Worm (Caenorhabditis elegans) whole organism, L1 larva: ENCODE measurements around the gene ubh-4.

Source experiments
- C04F5.9 ChIP-seq: sonication (generic microtip); optimal IDR thresholded peaks from 2 replicates; lab custom pipeline; 2016; ENCODE audit warnings: missing genetic modification characterization, missing compliant biosample characterization
- C16A3.4 ChIP-seq: fragments of 150-350 bp; optimal IDR thresholded peaks from 2 replicates; lab custom pipeline; 2014; ENCODE audit warnings: missing biosample characterization, missing genetic modification characterization
- blmp-1 ChIP-seq: fragments of 150-350 bp; optimal IDR thresholded peaks from 2 replicates; lab custom pipeline; 2014; ENCODE audit warnings: missing biosample characterization, missing genetic modification characterization
- ceh-63 ChIP-seq: fragments of 200-800 bp; sonication (Bioruptor generic); optimal IDR thresholded peaks from 2 replicates; lab custom pipeline; 2018; ENCODE audit warnings: mild to moderate bottlenecking, missing genetic modification characterization, missing compliant biosample characterization
- ceh-88 ChIP-seq: fragments of 200-800 bp; sonication (Bioruptor generic); IDR thresholded peaks from 2 replicates; pipeline ENCODE4 v1.3.6; 2022; ENCODE audit warnings: missing genetic modification characterization, missing compliant biosample characterization
- dsc-1 ChIP-seq: sonication (generic microtip); optimal IDR thresholded peaks from 2 replicates; lab custom pipeline; 2016; ENCODE audit warnings: mild to moderate bottlenecking, missing genetic modification characterization, missing compliant biosample characterization
- efl-1 ChIP-seq, 4 experiments: fragments of 150-350 bp; optimal IDR thresholded peaks in 3 of 4; peaks in 1 of 4; 1 replicate in 1 of 4; 2 replicates in 3 of 4; lab custom pipeline; 2014; ENCODE audit warnings: missing biosample characterization in 2 of 4, missing genetic modification characterization in 2 of 4, missing genetic modification reagents in 2 of 4
- efl-3 ChIP-seq: fragments of 200-800 bp; sonication (Bioruptor generic); optimal IDR thresholded peaks from 2 replicates; lab custom pipeline; 2018; ENCODE audit warnings: mild to moderate bottlenecking, missing genetic modification characterization, missing compliant biosample characterization
- egl-13 ChIP-seq: sonication (generic microtip); optimal IDR thresholded peaks from 2 replicates; lab custom pipeline; 2016; ENCODE audit warnings: missing genotype, missing genetic modification reagents, missing genetic modification characterization, missing compliant biosample characterization
- egl-27 ChIP-seq, 2 experiments: fragments of 150-350 bp in 1 of 2; sonication (generic microtip); optimal IDR thresholded peaks; 3 replicates each; lab custom pipeline; 2017 to 2018; ENCODE audit warnings: missing biosample characterization in 2 of 2, missing genetic modification characterization in 2 of 2, missing genetic modification reagents in 2 of 2
- elt-2 ChIP-seq: sonication (generic microtip); optimal IDR thresholded peaks from 2 replicates; lab custom pipeline; 2016; ENCODE audit warnings: missing genetic modification characterization, mild to moderate bottlenecking, inconsistent platforms, missing compliant biosample characterization, missing genetic modification reagents
- elt-3 ChIP-seq, 6 experiments: fragments of 150-350 bp in 1 of 6; sonication (generic microtip); optimal IDR thresholded peaks; 2 replicates each; lab custom pipeline; 2017 to 2018; ENCODE audit warnings: missing biosample characterization in 6 of 6, missing genetic modification characterization in 6 of 6, inconsistent platforms in 1 of 6
- fkh-10 ChIP-seq: sonication (generic microtip); optimal IDR thresholded peaks from 2 replicates; lab custom pipeline; 2017; ENCODE audit warnings: missing biosample characterization, missing genetic modification reagents, missing genetic modification characterization
- fkh-4 ChIP-seq: sonication (generic microtip); optimal IDR thresholded peaks from 2 replicates; lab custom pipeline; 2016; ENCODE audit warnings: missing compliant biosample characterization, missing genetic modification characterization, borderline replicate concordance
- fkh-8 ChIP-seq: sonication (generic microtip); optimal IDR thresholded peaks from 2 replicates; lab custom pipeline; 2016; ENCODE audit warnings: mild to moderate bottlenecking, missing genetic modification characterization, missing compliant biosample characterization
- fos-1 ChIP-seq: fragments of 150-350 bp; optimal IDR thresholded peaks from 2 replicates; lab custom pipeline; 2014; ENCODE audit warnings: missing biosample characterization, missing genetic modification characterization
- irx-1 ChIP-seq: sonication (generic microtip); optimal IDR thresholded peaks from 2 replicates; lab custom pipeline; 2016; ENCODE audit warnings: missing genetic modification characterization, missing compliant biosample characterization
- jun-1 ChIP-seq: fragments of 150-350 bp; optimal IDR thresholded peaks from 2 replicates; lab custom pipeline; 2014; ENCODE audit warnings: missing biosample characterization, missing genetic modification reagents, missing genetic modification characterization
- lin-35 ChIP-seq, 2 experiments: fragments of 150-350 bp; optimal IDR thresholded peaks; 2 replicates each; lab custom pipeline; 2014; ENCODE audit warnings: missing biosample characterization in 2 of 2, missing genetic modification characterization in 2 of 2, missing genetic modification reagents in 2 of 2
- mep-1 ChIP-seq: fragments of 150-350 bp; optimal IDR thresholded peaks from 2 replicates; lab custom pipeline; 2014; ENCODE audit warnings: missing biosample characterization, missing genetic modification characterization
- nhr-11 ChIP-seq: fragments of 150-350 bp; optimal IDR thresholded peaks from 2 replicates; lab custom pipeline; 2014; ENCODE audit warnings: missing biosample characterization, missing genetic modification characterization
- nhr-19 ChIP-seq: fragments of 200-800 bp; sonication (Bioruptor generic); conservative IDR thresholded peaks from 2 replicates; pipeline ENCODE4 v1.3.6; 2022; ENCODE audit warnings: missing genetic modification characterization, missing compliant biosample characterization
- nhr-237 ChIP-seq: fragments of 150-350 bp; optimal IDR thresholded peaks from 2 replicates; lab custom pipeline; 2014; ENCODE audit warnings: missing biosample characterization, missing genetic modification characterization
- nhr-47 ChIP-seq: sonication (generic microtip); optimal IDR thresholded peaks from 2 replicates; lab custom pipeline; 2016; ENCODE audit warnings: mild to moderate bottlenecking, missing genetic modification characterization, moderate library complexity, missing compliant biosample characterization
- nhr-71 ChIP-seq: sonication (generic microtip); optimal IDR thresholded peaks from 2 replicates; lab custom pipeline; 2016; ENCODE audit warnings: mild to moderate bottlenecking, missing genetic modification characterization, moderate library complexity, missing compliant biosample characterization
- nhr-76 ChIP-seq: sonication (generic microtip); optimal IDR thresholded peaks from 2 replicates; lab custom pipeline; 2017; ENCODE audit warnings: missing biosample characterization, missing genetic modification characterization
- nhr-77 ChIP-seq: fragments of 150-350 bp; optimal IDR thresholded peaks from 2 replicates; lab custom pipeline; 2014; ENCODE audit warnings: missing biosample characterization, missing genetic modification characterization
- nhr-85 ChIP-seq: sonication (generic microtip); peaks from one replicate; lab custom pipeline; 2016; ENCODE audit warnings: missing genetic modification characterization, inconsistent platforms, missing compliant biosample characterization
- nhr-90 ChIP-seq: sonication (generic microtip); optimal IDR thresholded peaks from 2 replicates; lab custom pipeline; 2016; ENCODE audit warnings: mild to moderate bottlenecking, missing genetic modification characterization, missing compliant biosample characterization; ENCODE audit not compliant: poor library complexity
- rnt-1 ChIP-seq: sonication (generic microtip); optimal IDR thresholded peaks from 2 replicates; lab custom pipeline; 2016; ENCODE audit warnings: mild to moderate bottlenecking, missing genetic modification characterization, moderate library complexity, missing compliant biosample characterization
- skn-1 ChIP-seq: fragments of 150-350 bp; optimal IDR thresholded peaks from 2 replicates; lab custom pipeline; 2014; ENCODE audit warnings: missing biosample characterization, missing genetic modification characterization
- unc-130 ChIP-seq: fragments of 150-350 bp; optimal IDR thresholded peaks from 2 replicates; lab custom pipeline; 2017; ENCODE audit warnings: missing biosample characterization, missing genetic modification characterization, inconsistent platforms
- unc-86 ChIP-seq: sonication (generic microtip); optimal IDR thresholded peaks from 2 replicates; lab custom pipeline; 2016; ENCODE audit warnings: missing genetic modification characterization, missing compliant biosample characterization
- vab-15 ChIP-seq: sonication (generic microtip); optimal IDR thresholded peaks from 2 replicates; lab custom pipeline; 2017; ENCODE audit warnings: missing genotype, mild to moderate bottlenecking, missing genetic modification characterization, missing compliant biosample characterization
- zag-1 ChIP-seq: fragments of 150-350 bp; optimal IDR thresholded peaks from 2 replicates; lab custom pipeline; 2014; ENCODE audit warnings: missing biosample characterization, missing genetic modification characterization
- ztf-11 ChIP-seq, 2 experiments: sonication (generic microtip); optimal IDR thresholded peaks; 2 replicates each; lab custom pipeline; 2016 to 2017; ENCODE audit warnings: missing genetic modification characterization in 2 of 2, missing biosample characterization in 1 of 2, missing compliant biosample characterization in 1 of 2
- ztf-4 ChIP-seq: fragments of 150-350 bp; optimal IDR thresholded peaks from 2 replicates; lab custom pipeline; 2014; ENCODE audit warnings: missing biosample characterization, missing genetic modification characterization

ubh-4 gene

DNA sequence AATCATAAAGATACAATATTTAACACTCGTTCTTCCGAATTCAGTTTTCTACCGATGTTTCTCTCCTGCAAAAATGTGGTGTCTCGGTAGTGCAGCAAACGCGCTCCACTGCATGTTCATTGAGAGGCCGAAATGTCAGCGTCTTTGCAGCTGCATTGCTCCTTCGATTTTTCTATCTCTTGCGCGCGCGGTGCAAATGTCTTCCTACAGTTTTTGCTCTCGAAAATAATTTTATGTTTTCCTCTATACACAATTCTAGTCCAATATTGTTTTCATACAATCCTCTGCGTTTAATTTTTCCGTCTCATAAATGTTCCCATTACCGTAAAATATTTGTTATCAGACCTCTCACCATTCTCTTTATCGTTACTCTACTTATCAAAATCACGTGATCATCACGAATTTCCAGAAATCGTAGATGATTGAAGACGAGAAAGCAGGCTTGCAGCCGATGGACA is 23.0 kb upstream of the ubh-4 start, which contains the start of gene ufd-2 (continued):
- TF ChIP-seq mep-1 (tag; lab: Kevin White, UChicago), result peak; percentile 70
- no peak for TF ChIP-seq irx-1 (tag; lab: Kevin White, UChicago)
- peak; percentile 16 for TF ChIP-seq unc-130 (tag; lab: Kevin White, UChicago)
- peak; percentile 17 for TF ChIP-seq fos-1 (tag; lab: Kevin White, UChicago)
- TF ChIP-seq ztf-4, result no peak
- TF ChIP-seq blmp-1 (tag; lab: Kevin White, UChicago), result peak; percentile 55
- TF ChIP-seq nhr-77, result peak; percentile 67
- peak; percentile 77 to 81 for TF ChIP-seq efl-1 (optimal IDR thresholded peaks at IDR 0.05; lab: Kevin White, UChicago)
- TF ChIP-seq efl-1 (GFP tag; optimal IDR thresholded peaks at IDR 0.05 in 1 of 2; lab: Kevin White, UChicago), result peak; percentile 70 to 96
- peak; percentile 4 for TF ChIP-seq nhr-237 (tag; lab: Kevin White, UChicago)
- peak; percentile 86 for TF ChIP-seq rnt-1 (tag; lab: Kevin White, UChicago)
- TF ChIP-seq vab-15 (tag; lab: Kevin White, UChicago), result peak; percentile 77
- no peak for TF ChIP-seq nhr-11 (tag; lab: Kevin White, UChicago)
- TF ChIP-seq fkh-4 (tag; lab: Kevin White, UChicago), result no peak
- TF ChIP-seq elt-2, result peak; percentile 53
- peak; percentile 16 for TF ChIP-seq fkh-10 (GFP tag; lab: Kevin White, UChicago)
- TF ChIP-seq nhr-76 (tag; lab: Kevin White, UChicago), result no peak
- TF ChIP-seq nhr-47, result peak; percentile 64
- peak; percentile 46 for TF ChIP-seq unc-86
- peak; percentile 72 to 83 for TF ChIP-seq lin-35 (GFP tag; optimal IDR thresholded peaks at IDR 0.05; lab: Kevin White, UChicago)
- TF ChIP-seq nhr-19 (GFP tag; lab: Robert Waterston, UW), result peak; percentile 44
- peak; percentile 70 for TF ChIP-seq fkh-8 (tag; lab: Kevin White, UChicago)
- TF ChIP-seq C04F5.9 (tag; lab: Kevin White, UChicago), result peak; percentile 11
- TF ChIP-seq C16A3.4, result peak; percentile 85
- peak; percentile 50 for TF ChIP-seq jun-1
- TF ChIP-seq zag-1 (tag; lab: Kevin White, UChicago), result peak; percentile 5
- no peak for TF ChIP-seq egl-27 (tag; optimal IDR thresholded peaks at IDR 0.05; lab: Kevin White, UChicago)
- peak; percentile 89 for TF ChIP-seq skn-1 (tag; lab: Kevin White, UChicago)
- peak; percentile 60 for TF ChIP-seq nhr-85

- TF ChIP-seq nhr-85 (no peak), nhr-76 (tag; lab: Kevin White, UChicago) (no peak), zag-1 (tag; lab: Kevin White, UChicago) (no peak), nhr-71 (tag; lab: Kevin White, UChicago) (peak; percentile 41), fkh-8 (tag; lab: Kevin White, UChicago) (peak; percentile 47), ceh-88 (GFP tag; lab: Robert Waterston, UW) (no peak), blmp-1 (tag; lab: Kevin White, UChicago) (no peak), nhr-19 (GFP tag; lab: Robert Waterston, UW) (no peak), lin-35 (GFP tag; optimal IDR thresholded peaks at IDR 0.05; lab: Kevin White, UChicago) (no peak), dsc-1 (tag; lab: Kevin White, UChicago) (peak; percentile 95), efl-3 (no peak), rnt-1 (tag; lab: Kevin White, UChicago) (no peak), ceh-63 (GFP tag; lab: Kevin White, UChicago) (no peak), ztf-11 (tag; optimal IDR thresholded peaks at IDR 0.05; lab: Kevin White, UChicago) (no peak), efl-1 (optimal IDR thresholded peaks at IDR 0.05; lab: Kevin White, UChicago) (no peak), efl-1 (GFP tag; optimal IDR thresholded peaks at IDR 0.05 in 1 of 2; lab: Kevin White, UChicago) (no peak), elt-3 (tag; optimal IDR thresholded peaks at IDR 0.05; lab: Kevin White, UChicago) (no peak), fos-1 (tag; lab: Kevin White, UChicago) (no peak), egl-13 (tag; lab: Kevin White, UChicago) (peak; percentile 64), nhr-11 (tag; lab: Kevin White, UChicago) (peak; percentile 66), nhr-47 (peak; percentile 55), nhr-90 (tag; lab: Kevin White, UChicago) (no peak)
Measured at ce11 chrII:8059532-8059931, 20.1 kb upstream of the ubh-4 start.

ce11 chrII:8058769-8059168 is 19.4 kb upstream of the ubh-4 start, which contains the start of gene T05H10.8:
Gene T05H10.8 (plus strand): TSS chrII:8059069.
- no peak for TF ChIP-seq efl-1 (optimal IDR thresholded peaks at IDR 0.05; lab: Kevin White, UChicago)
- TF ChIP-seq efl-1 (GFP tag; optimal IDR thresholded peaks at IDR 0.05 in 1 of 2; lab: Kevin White, UChicago), result no peak
- TF ChIP-seq nhr-90 (tag; lab: Kevin White, UChicago), result no peak
- peak; percentile 20 for TF ChIP-seq dsc-1 (tag; lab: Kevin White, UChicago)
